Fruit fly (Drosophila melanogaster) whole organism: ENCODE data around the gene Sb.

ENCODE experiments used
- CG8478 ChIP-seq: fragments of >200 bp; optimal IDR thresholded peaks from 2 replicates; lab custom pipeline; 2018; ENCODE audit warnings: inconsistent platforms
- EcR ChIP-seq, 2 experiments: fragments of >200 bp; optimal IDR thresholded peaks; 2 replicates each; lab custom pipeline; 2017; ENCODE audit warnings: missing biosample characterization in 2 of 2, missing genetic modification characterization in 2 of 2, missing genetic modification reagents in 2 of 2
- pan ChIP-seq: fragments of >200 bp; optimal IDR thresholded peaks from 2 replicates; lab custom pipeline; 2017
- psq ChIP-seq: fragments of >200 bp; optimal IDR thresholded peaks from 2 replicates; lab custom pipeline; 2017
- usp ChIP-seq: fragments of >200 bp; optimal IDR thresholded peaks from 2 replicates; lab custom pipeline; 2017; ENCODE audit warnings: missing biosample characterization, missing genetic modification characterization, mixed read lengths

- TF ChIP-seq usp (GFP tag; lab: Kevin White, UChicago) (no peak), CG8478 (lab: Kevin White, UChicago) (no peak), psq (lab: Kevin White, UChicago) (no peak), pan (lab: Kevin White, UChicago) (no peak), EcR (GFP tag; optimal IDR thresholded peaks at IDR 0.05; lab: Kevin White, UChicago) (no peak)
Measured at dm6 chr3R:16180476-16181070, 64.6 kb downstream of the Sb start, which contains the start of gene CG8927.
